Worm (Caenorhabditis elegans): ENCODE results near the gene ZK1127.5.
A peak's percentile ranks its signal among the peaks of the same experiment; 100 is the strongest.

Gene ZK1127.5

ce11 chrII:7060791-7061190, 10.3 kb downstream of the ZK1127.5 start:
- no peak for TF ChIP-seq egl-27 (tag; optimal IDR thresholded peaks at IDR 0.05)
- TF ChIP-seq snpc-4 (tag; optimal IDR thresholded peaks at IDR 0.05) = no peak
- peak; percentile 87 for TF ChIP-seq skn-1 (tag; optimal IDR thresholded peaks at IDR 0.05)
- TF ChIP-seq unc-62 (GFP tag; optimal IDR thresholded peaks at IDR 0.05) = no peak
- no peak for TF ChIP-seq unc-39 (tag; optimal IDR thresholded peaks at IDR 0.05)
- TF ChIP-seq nhr-11 (tag; optimal IDR thresholded peaks at IDR 0.05) = no peak

- no peak for TF ChIP-seq nhr-11 (tag; optimal IDR thresholded peaks at IDR 0.05)
- TF ChIP-seq ceh-16 (tag; optimal IDR thresholded peaks at IDR 0.05) = no peak
- no peak for TF ChIP-seq nhr-23 (tag; optimal IDR thresholded peaks at IDR 0.05)
- no peak for TF ChIP-seq crh-2 (tag; optimal IDR thresholded peaks at IDR 0.05)
- no peak for TF ChIP-seq ceh-82 (tag; optimal IDR thresholded peaks at IDR 0.05)
- TF ChIP-seq blmp-1 (tag; optimal IDR thresholded peaks at IDR 0.05; ENCODE audit: insufficient read depth) = no peak
- no peak for TF ChIP-seq F13H6.1 (tag; optimal IDR thresholded peaks at IDR 0.05)
- no peak for TF ChIP-seq nhr-21 (tag; optimal IDR thresholded peaks at IDR 0.05)
- TF ChIP-seq nhr-25 (tag; optimal IDR thresholded peaks at IDR 0.05) = no peak
- TF ChIP-seq dmd-4 (tag; optimal IDR thresholded peaks at IDR 0.05) = no peak
- TF ChIP-seq skn-1 (tag; optimal IDR thresholded peaks at IDR 0.05) = no peak
- no peak for TF ChIP-seq lsy-2 (tag; optimal IDR thresholded peaks at IDR 0.05)
- TF ChIP-seq mab-5 (tag; optimal IDR thresholded peaks at IDR 0.05) = no peak
These were observed 11.3 kb downstream of the ZK1127.5 start, which contains the start of gene acs-6 for ce11 chrII:7061730-7062129. Gene acs-6, plus strand, starts transcription at chrII:7062030.

ce11 chrII:7065391-7065790, 14.9 kb downstream of the ZK1127.5 start, which contains the start of gene nos-2:
Gene nos-2, plus strand, starts transcription at chrII:7065618.
- TF ChIP-seq sma-9 (GFP tag; optimal IDR thresholded peaks at IDR 0.05) (no peak), sma-9 (tag; optimal IDR thresholded peaks at IDR 0.05) (no peak), crh-2 (tag; optimal IDR thresholded peaks at IDR 0.05) (no peak), snpc-4 (tag; optimal IDR thresholded peaks at IDR 0.05) (no peak), aly-2 (tag; optimal IDR thresholded peaks at IDR 0.05) (no peak), nhr-25 (tag; optimal IDR thresholded peaks at IDR 0.05) (no peak), egl-27 (tag; optimal IDR thresholded peaks at IDR 0.05) (no peak), nhr-21 (tag; optimal IDR thresholded peaks at IDR 0.05) (no peak)

- TF ChIP-seq mbf-1 (tag; optimal IDR thresholded peaks at IDR 0.05) (no peak), nhr-21 (tag; optimal IDR thresholded peaks at IDR 0.05) (no peak), nhr-11 (tag; optimal IDR thresholded peaks at IDR 0.05) (no peak), sma-9 (GFP tag; optimal IDR thresholded peaks at IDR 0.05) (no peak), sma-9 (tag; optimal IDR thresholded peaks at IDR 0.05) (no peak), elt-3 (tag; optimal IDR thresholded peaks at IDR 0.05) (no peak), snpc-4 (tag; optimal IDR thresholded peaks at IDR 0.05) (no peak), F13H6.1 (tag; optimal IDR thresholded peaks at IDR 0.05) (no peak), ceh-82 (tag; optimal IDR thresholded peaks at IDR 0.05) (no peak), nhr-77 (tag; optimal IDR thresholded peaks at IDR 0.05) (no peak), sma-3 (GFP tag; optimal IDR thresholded peaks at IDR 0.05) (no peak), nhr-25 (tag; optimal IDR thresholded peaks at IDR 0.05) (no peak), blmp-1 (tag; optimal IDR thresholded peaks at IDR 0.05; ENCODE audit: insufficient read depth) (no peak), unc-55 (GFP tag; optimal IDR thresholded peaks at IDR 0.05) (no peak), lin-11 (tag; optimal IDR thresholded peaks at IDR 0.05) (no peak), R02D3.7 (tag; optimal IDR thresholded peaks at IDR 0.05) (no peak), ztf-11 (tag; optimal IDR thresholded peaks at IDR 0.05) (no peak)
These were observed 19.4 kb downstream of the ZK1127.5 start, which contains the start of gene him-14 for ce11 chrII:7069866-7070265. Gene him-14, minus strand, starts transcription at chrII:7069966.

- TF ChIP-seq nhr-12 (tag; optimal IDR thresholded peaks at IDR 0.05) = no peak
These were observed 20.0 kb downstream of the ZK1127.5 start for ce11 chrII:7070434-7070833.

- TF ChIP-seq mbf-1 (tag; optimal IDR thresholded peaks at IDR 0.05) (no peak), lsy-2 (tag; optimal IDR thresholded peaks at IDR 0.05) (no peak), ZK546.5 (tag; optimal IDR thresholded peaks at IDR 0.05) (no peak), sma-9 (GFP tag; optimal IDR thresholded peaks at IDR 0.05) (no peak), sma-9 (tag; optimal IDR thresholded peaks at IDR 0.05) (no peak), nhr-21 (tag; optimal IDR thresholded peaks at IDR 0.05) (no peak), nhr-11 (tag; optimal IDR thresholded peaks at IDR 0.05) (no peak), sem-4 (tag; optimal IDR thresholded peaks at IDR 0.05) (no peak), crh-2 (tag; optimal IDR thresholded peaks at IDR 0.05) (no peak), aly-2 (tag; optimal IDR thresholded peaks at IDR 0.05) (no peak), ztf-1 (GFP tag; conservative IDR thresholded peaks at IDR 0.05) (no peak), Y55F3AM.14 (GFP tag; optimal IDR thresholded peaks at IDR 0.05) (no peak), gmeb-1 (tag; optimal IDR thresholded peaks at IDR 0.05) (no peak), lin-13 (GFP tag; optimal IDR thresholded peaks at IDR 0.05) (no peak), C34F6.9 (tag; optimal IDR thresholded peaks at IDR 0.05) (no peak), alr-1 (tag; optimal IDR thresholded peaks at IDR 0.05) (no peak), skn-1 (tag; optimal IDR thresholded peaks at IDR 0.05) (no peak)
These were observed 21.8 kb downstream of the ZK1127.5 start, which contains the start of gene kars-1 for ce11 chrII:7072315-7072589. Gene kars-1, minus strand, starts transcription at chrII:7072415.

All from whole organism, L2 larva.